Worm (Caenorhabditis elegans) whole organism, L4 larva: Measurements from ENCODE around the gene exc-5.
A peak's percentile ranks its signal among the peaks of the same experiment; 100 is the strongest.

ENCODE experiments used
- D1046.2 ChIP-seq: fragments of 200-800 bp; sonication (Bioruptor generic); IDR thresholded peaks from 2 replicates; pipeline ENCODE4 v1.3.6; 2022; ENCODE audit warnings: missing genetic modification characterization, missing compliant biosample characterization
- F49E8.2 ChIP-seq: sonication (generic microtip); optimal IDR thresholded peaks from 2 replicates; lab custom pipeline; 2016; ENCODE audit warnings: missing compliant biosample characterization, mild to moderate bottlenecking, missing genetic modification characterization, borderline replicate concordance
- Y48G9A.11 ChIP-seq: fragments of 200-800 bp; sonication (Bioruptor generic); IDR thresholded peaks from 2 replicates; pipeline ENCODE4 v1.3.6; 2022; ENCODE audit warnings: missing genetic modification reagents, missing genetic modification characterization, missing compliant biosample characterization
- Y5F2A.4 ChIP-seq: fragments of 200-800 bp; sonication (Bioruptor generic); optimal IDR thresholded peaks from 2 replicates; lab custom pipeline; 2018; ENCODE audit warnings: mild to moderate bottlenecking, missing genetic modification characterization, missing compliant biosample characterization
- aha-1 ChIP-seq: fragments of 150-350 bp; peaks from one replicate; lab custom pipeline; 2014; ENCODE audit warnings: missing biosample characterization, missing genetic modification characterization
- ceh-20 ChIP-seq: fragments of 200-800 bp; sonication (Bioruptor generic); IDR thresholded peaks from 2 replicates; pipeline ENCODE4 v1.3.6; 2022; ENCODE audit warnings: missing genetic modification reagents, missing genetic modification characterization, missing compliant biosample characterization
- ceh-44 ChIP-seq: fragments of 200-800 bp; sonication (Bioruptor generic); IDR thresholded peaks from 2 replicates; pipeline ENCODE4 v1.3.6; 2022; ENCODE audit warnings: missing genetic modification reagents, missing genetic modification characterization, missing compliant biosample characterization
- ces-1 ChIP-seq: fragments of 150-350 bp; sonication (generic microtip); optimal IDR thresholded peaks from 4 replicates; lab custom pipeline; 2014; ENCODE audit warnings: missing biosample characterization, missing genetic modification reagents, missing genetic modification characterization
- ctbp-1 ChIP-seq: fragments of 200-800 bp; sonication (Bioruptor generic); IDR thresholded peaks from 2 replicates; pipeline ENCODE4 v1.3.6; 2022; ENCODE audit warnings: missing genetic modification reagents, missing genetic modification characterization, missing compliant biosample characterization
- daf-12 ChIP-seq: fragments of 150-350 bp; optimal IDR thresholded peaks from 2 replicates; lab custom pipeline; 2014; ENCODE audit warnings: missing biosample characterization, missing genetic modification reagents, missing genetic modification characterization
- daf-16 ChIP-seq, 3 experiments: sonication (generic microtip); optimal IDR thresholded peaks; 2 replicates each; lab custom pipeline; 2016 to 2017; ENCODE audit warnings: missing genetic modification characterization in 3 of 3, missing genetic modification reagents in 3 of 3, mild to moderate bottlenecking in 2 of 3, missing compliant biosample characterization in 2 of 3, missing biosample characterization in 1 of 3, moderate library complexity in 1 of 3
- dmd-6 ChIP-seq: fragments of 200-800 bp; sonication (Bioruptor generic); IDR thresholded peaks from 2 replicates; pipeline ENCODE4 v1.3.6; 2022; ENCODE audit warnings: missing genetic modification reagents, missing genetic modification characterization, missing compliant biosample characterization
- dpl-1 ChIP-seq: fragments of 150-350 bp; optimal IDR thresholded peaks from 2 replicates; lab custom pipeline; 2014; ENCODE audit warnings: missing biosample characterization, missing genetic modification reagents, missing genetic modification characterization
- dve-1 ChIP-seq: sonication (generic microtip); optimal IDR thresholded peaks from 2 replicates; lab custom pipeline; 2017; ENCODE audit warnings: antibody characterized with exemption, mild to moderate bottlenecking, missing genetic modification characterization, missing compliant biosample characterization; ENCODE audit not compliant: insufficient read depth
- gei-8 ChIP-seq: fragments of 200-800 bp; sonication (Bioruptor generic); optimal IDR thresholded peaks from 2 replicates; lab custom pipeline; 2018; ENCODE audit warnings: mild to moderate bottlenecking, missing genetic modification characterization, missing compliant biosample characterization
- hlh-11 ChIP-seq: fragments of 200-800 bp; sonication (Bioruptor generic); optimal IDR thresholded peaks from 2 replicates; lab custom pipeline; 2018; ENCODE audit warnings: mild to moderate bottlenecking, missing genetic modification characterization, missing compliant biosample characterization
- hlh-30 ChIP-seq: sonication (generic microtip); optimal IDR thresholded peaks from 2 replicates; lab custom pipeline; 2017; ENCODE audit warnings: antibody characterized with exemption, mild to moderate bottlenecking, missing genetic modification characterization, missing compliant biosample characterization; ENCODE audit not compliant: insufficient read depth
- jun-1 ChIP-seq: fragments of 150-350 bp; optimal IDR thresholded peaks from 2 replicates; lab custom pipeline; 2014; ENCODE audit warnings: missing biosample characterization, missing genetic modification reagents, missing genetic modification characterization
- lsy-2 ChIP-seq, 2 experiments: fragments of 150-350 bp in 1 of 2; sonication (generic microtip) in 1 of 2; optimal IDR thresholded peaks; 2 replicates each; lab custom pipeline; 2014 to 2017; ENCODE audit warnings: missing biosample characterization in 2 of 2, missing genetic modification characterization in 2 of 2
- mdl-1 ChIP-seq, 2 experiments: fragments of 150-350 bp in 1 of 2; sonication (generic microtip) in 1 of 2; optimal IDR thresholded peaks; 2 replicates each; lab custom pipeline; 2014 to 2017; ENCODE audit warnings: missing biosample characterization in 2 of 2, missing genetic modification characterization in 2 of 2
- mxl-3 ChIP-seq: fragments of 200-800 bp; sonication (Bioruptor generic); optimal IDR thresholded peaks from 2 replicates; lab custom pipeline; 2018; ENCODE audit warnings: mild to moderate bottlenecking, missing genetic modification characterization, missing compliant biosample characterization
- nhr-102 ChIP-seq: sonication (generic microtip); optimal IDR thresholded peaks from 2 replicates; lab custom pipeline; 2016; ENCODE audit warnings: mild to moderate bottlenecking, missing genetic modification characterization, moderate library complexity, missing compliant biosample characterization
- nhr-11 ChIP-seq: fragments of 150-350 bp; optimal IDR thresholded peaks from 2 replicates; lab custom pipeline; 2014; ENCODE audit warnings: missing biosample characterization, missing genetic modification characterization
- nhr-237 ChIP-seq: sonication (generic microtip); optimal IDR thresholded peaks from 2 replicates; lab custom pipeline; 2017; ENCODE audit warnings: missing biosample characterization, missing genetic modification characterization
- nhr-25 ChIP-seq: sonication (generic microtip); optimal IDR thresholded peaks from 2 replicates; lab custom pipeline; 2017; ENCODE audit warnings: missing genetic modification characterization, mild to moderate bottlenecking, missing compliant biosample characterization, antibody characterized with exemption, moderate library complexity, borderline replicate concordance; ENCODE audit not compliant: insufficient read depth
- nhr-28 ChIP-seq: fragments of 150-350 bp; optimal IDR thresholded peaks from 2 replicates; lab custom pipeline; 2014; ENCODE audit warnings: missing biosample characterization, missing genetic modification characterization
- nhr-41 ChIP-seq: fragments of 200-800 bp; sonication (Bioruptor generic); IDR thresholded peaks from 2 replicates; pipeline ENCODE4 v1.3.6; 2022; ENCODE audit warnings: missing genetic modification reagents, missing genetic modification characterization, missing compliant biosample characterization
- nhr-76 ChIP-seq: fragments of 150-350 bp; optimal IDR thresholded peaks from 2 replicates; lab custom pipeline; 2014; ENCODE audit warnings: missing biosample characterization, missing genetic modification characterization
- php-3 ChIP-seq: fragments of 200-800 bp; sonication (Bioruptor generic); IDR thresholded peaks from 2 replicates; pipeline ENCODE4 v1.3.6; 2022; ENCODE audit warnings: missing genetic modification reagents, missing genetic modification characterization, missing compliant biosample characterization
- pqm-1 ChIP-seq: sonication (generic microtip); optimal IDR thresholded peaks from 2 replicates; lab custom pipeline; 2017; ENCODE audit warnings: missing biosample characterization, missing genetic modification characterization
- snpc-1.2 ChIP-seq: fragments of 200-800 bp; sonication (Bioruptor generic); IDR thresholded peaks from 2 replicates; pipeline ENCODE4 v1.3.6; 2022; ENCODE audit warnings: missing genetic modification reagents, missing genetic modification characterization, missing compliant biosample characterization
- snpc-4 ChIP-seq: fragments of 150-350 bp; optimal IDR thresholded peaks from 2 replicates; lab custom pipeline; 2014; ENCODE audit warnings: missing biosample characterization, missing genetic modification characterization
- tra-1 ChIP-seq: fragments of 200-800 bp; sonication (Bioruptor generic); IDR thresholded peaks from 2 replicates; pipeline ENCODE4 v1.3.6; 2022; ENCODE audit warnings: missing genetic modification reagents, missing genetic modification characterization, missing compliant biosample characterization
- unc-130 ChIP-seq: sonication (generic microtip); optimal IDR thresholded peaks from 2 replicates; lab custom pipeline; 2016; ENCODE audit warnings: missing genetic modification reagents, missing genetic modification characterization, missing compliant biosample characterization
- unc-62 ChIP-seq, 3 experiments: fragments of 150-350 bp in 1 of 3; sonication (generic microtip); optimal IDR thresholded peaks in 2 of 3; peaks in 1 of 3; 1 replicate in 1 of 3; 2 replicates in 2 of 3; lab custom pipeline; 2014 to 2017; ENCODE audit warnings: missing biosample characterization in 3 of 3, missing genetic modification characterization in 3 of 3, missing genetic modification reagents in 3 of 3, missing genotype in 1 of 3

Gene exc-5

DNA sequence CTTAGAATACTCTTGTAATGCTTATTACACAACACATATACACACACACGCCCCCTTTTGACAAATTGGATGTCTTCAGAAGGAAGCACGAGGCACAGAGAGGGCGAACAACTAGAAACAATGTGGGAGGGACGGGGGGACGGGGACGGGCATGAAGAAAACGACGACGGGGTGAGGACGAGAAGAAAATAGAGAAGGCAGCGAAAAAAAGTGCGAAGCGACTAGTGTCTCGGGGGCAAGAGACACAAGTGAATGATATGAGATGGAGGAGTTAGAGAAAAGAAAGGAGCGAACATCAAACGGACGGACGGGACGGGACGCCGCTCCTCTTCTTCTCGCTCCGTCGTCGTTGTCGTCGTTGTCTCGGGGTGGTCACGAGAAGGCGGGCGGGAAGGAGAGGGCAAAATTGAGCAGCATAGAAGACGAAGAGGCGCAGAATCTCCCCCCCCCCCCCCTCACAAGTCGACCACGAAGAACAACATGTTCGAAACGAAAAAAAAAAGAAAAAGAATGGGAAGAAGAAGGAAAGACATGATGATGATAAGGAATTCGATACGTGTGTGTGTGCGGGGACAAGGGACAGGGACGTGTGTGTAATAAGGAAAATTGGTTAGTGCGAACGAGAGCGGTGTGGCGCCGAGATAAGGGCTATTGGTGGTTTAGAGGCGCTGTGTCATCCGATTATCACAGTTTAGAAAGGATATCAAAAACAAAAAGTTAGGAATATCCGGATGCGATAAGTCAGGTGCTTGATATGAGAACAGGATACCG, 18.4 kb downstream of the exc-5 start (continued):
- TF ChIP-seq ctbp-1 (GFP tag; lab: Robert Waterston, UW) (peak; percentile 87), nhr-237 (tag; lab: Kevin White, UChicago) (no peak), nhr-25 (tag; lab: Kevin White, UChicago) (peak; percentile 85), nhr-102 (peak; percentile 66), pqm-1 (tag; lab: Kevin White, UChicago) (peak; percentile 68), D1046.2 (0 out of 2 replicates have a peak, but pooled peaks have one; percentile 10), daf-12 (tag; lab: Kevin White, UChicago) (no peak), nhr-11 (tag; lab: Kevin White, UChicago) (peak; percentile 84), ces-1 (GFP tag; lab: Kevin White, UChicago) (peak; percentile 1), tra-1 (GFP tag; lab: Robert Waterston, UW) (peak; percentile 93), ceh-44 (GFP tag; lab: Robert Waterston, UW) (0 out of 2 replicates have a peak, but pooled peaks have one; percentile 31), F49E8.2 (tag; lab: Kevin White, UChicago) (no peak), Y48G9A.11 (GFP tag; lab: Robert Waterston, UW) (no peak), jun-1 (peak; percentile 52), Y5F2A.4 (no peak), snpc-4 (tag; lab: Kevin White, UChicago) (no peak), gei-8 (GFP tag; lab: Kevin White, UChicago) (peak; percentile 68), php-3 (GFP tag; lab: Robert Waterston, UW) (0 out of 2 replicates have a peak, but pooled peaks have one; percentile 51), nhr-41 (peak; percentile 86; the same call in 1 of the 2 replicates)

DNA sequence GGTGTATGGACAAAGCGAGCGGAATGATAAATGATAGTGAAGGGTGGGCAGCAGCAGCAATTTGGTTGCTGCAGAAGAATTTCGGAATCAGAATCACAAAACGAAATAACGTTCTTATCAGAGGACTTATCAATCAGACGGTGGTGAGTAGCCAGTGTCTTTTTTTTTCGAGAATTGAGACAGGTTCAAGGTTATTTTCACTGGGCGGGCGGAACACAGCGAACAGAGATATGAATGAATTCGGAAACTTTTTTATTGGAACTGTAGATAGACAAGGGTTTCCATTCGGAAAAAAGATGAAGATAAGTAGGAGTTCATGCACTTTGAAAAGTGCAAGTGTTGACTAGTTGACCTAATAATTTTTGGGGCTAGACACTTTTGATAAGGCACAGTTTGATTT, 20.2 kb downstream of the exc-5 start:
- TF ChIP-seq nhr-25 (tag; lab: Kevin White, UChicago) (peak; percentile 94), nhr-76 (tag; lab: Kevin White, UChicago) (no peak), lsy-2 (tag; optimal IDR thresholded peaks at IDR 0.05; lab: Kevin White, UChicago) (peak in 1 of 2 experiments; percentile 19), unc-130 (GFP tag; lab: Kevin White, UChicago) (no peak), tra-1 (GFP tag; lab: Robert Waterston, UW) (peak; percentile 74; the same call in 1 of the 2 replicates), hlh-30 (tag; lab: Kevin White, UChicago) (peak; percentile 25), pqm-1 (tag; lab: Kevin White, UChicago) (peak; percentile 80), ceh-20 (GFP tag; lab: Robert Waterston, UW) (peak; percentile 27; the same call in 1 of the 2 replicates), dve-1 (peak; percentile 37), ces-1 (GFP tag; lab: Kevin White, UChicago) (no peak), nhr-102 (peak; percentile 3), mxl-3 (peak; percentile 80), nhr-28 (peak; percentile 84), daf-16 (GFP tag; optimal IDR thresholded peaks at IDR 0.05; lab: Kevin White, UChicago) (no peak), daf-16 (tag; optimal IDR thresholded peaks at IDR 0.05; lab: Kevin White, UChicago) (peak; percentile 26), dmd-6 (GFP tag; lab: Robert Waterston, UW) (peak; percentile 71), snpc-1.2 (GFP tag; lab: Robert Waterston, UW) (no peak), mdl-1 (tag; optimal IDR thresholded peaks at IDR 0.05; lab: Kevin White, UChicago) (peak in 1 of 2 experiments; percentile 52), dpl-1 (no peak), unc-62 (GFP tag; optimal IDR thresholded peaks at IDR 0.05 in 1 of 2; lab: Kevin White, UChicago) (peak in 1 of 2 experiments; percentile 97), unc-62 (tag; optimal IDR thresholded peaks at IDR 0.05; lab: Kevin White, UChicago) (no peak), aha-1 (tag; lab: Kevin White, UChicago) (peak; percentile 66), hlh-11 (tag; lab: Kevin White, UChicago) (peak; percentile 85)
